Fruit fly (Drosophila melanogaster) whole organism, embryonic: ENCODE measurements around the gene GstD4.

Source experiments
- Bgb ChIP-seq: fragments of 200-800 bp; sonication (Bioruptor generic); IDR thresholded peaks from 2 replicates; pipeline ENCODE4 v1.3.6; 2022; ENCODE audit warnings: missing biosample characterization, missing genetic modification characterization; ENCODE audit not compliant: partially characterized antibody
- BtbVII ChIP-seq: fragments of 200-800 bp; sonication (Bioruptor generic); optimal IDR thresholded peaks from 3 replicates; lab custom pipeline; 2017; ENCODE audit warnings: missing biosample characterization, mild to moderate bottlenecking, missing genetic modification characterization
- CG10321 ChIP-seq: fragments of 200-800 bp; sonication (Bioruptor generic); IDR thresholded peaks from 2 replicates; pipeline ENCODE4 v1.3.6; 2022; ENCODE audit warnings: missing biosample characterization, missing genetic modification characterization
- CG10979 ChIP-seq: fragments of 200-800 bp; sonication (Bioruptor generic); optimal IDR thresholded peaks from 2 replicates; lab custom pipeline; 2018; ENCODE audit warnings: missing biosample characterization, mild to moderate bottlenecking, missing genetic modification characterization, moderate library complexity
- CG11695 ChIP-seq: fragments of 200-800 bp; sonication (Bioruptor generic); IDR thresholded peaks from 3 replicates; pipeline ENCODE4 v1.3.6; 2022; ENCODE audit warnings: missing biosample characterization, missing genetic modification characterization
- CG12104 ChIP-seq: fragments of 200-800 bp; sonication (Bioruptor generic); optimal IDR thresholded peaks from 3 replicates; lab custom pipeline; 2016; ENCODE audit warnings: missing biosample characterization, missing genetic modification characterization
- CG1233 ChIP-seq: fragments of 200-800 bp; sonication (Bioruptor generic); optimal IDR thresholded peaks from 4 replicates; lab custom pipeline; 2018; ENCODE audit warnings: missing biosample characterization, mild to moderate bottlenecking, missing genetic modification characterization
- CG12744 ChIP-seq: fragments of 200-800 bp; sonication (Bioruptor generic); optimal IDR thresholded peaks from 2 replicates; lab custom pipeline; 2016; ENCODE audit warnings: missing biosample characterization, missing genetic modification characterization
- CG15514 ChIP-seq: fragments of 200-800 bp; sonication (Bioruptor generic); optimal IDR thresholded peaks from 3 replicates; lab custom pipeline; 2017; ENCODE audit warnings: missing biosample characterization, missing genetic modification characterization, mild to moderate bottlenecking, moderate library complexity, missing genetic modification reagents
- CG17802 ChIP-seq: fragments of 200-800 bp; sonication (Bioruptor generic); optimal IDR thresholded peaks from 2 replicates; lab custom pipeline; 2018; ENCODE audit warnings: missing biosample characterization, mild to moderate bottlenecking, missing genetic modification characterization, moderate library complexity
- CG18764 ChIP-seq: fragments of 200-800 bp; sonication (Bioruptor generic); optimal IDR thresholded peaks from 3 replicates; lab custom pipeline; 2016; ENCODE audit warnings: missing biosample characterization, missing genetic modification characterization
- CG2129 ChIP-seq: fragments of 200-800 bp; sonication (Bioruptor generic); IDR thresholded peaks from 2 replicates; pipeline ENCODE4 v1.3.6; 2022; ENCODE audit warnings: missing biosample characterization, missing genetic modification characterization; ENCODE audit not compliant: partially characterized antibody
- CG2199 ChIP-seq: fragments of 200-800 bp; sonication (Bioruptor generic); IDR thresholded peaks from 3 replicates; pipeline ENCODE4 v1.3.6; 2022; ENCODE audit warnings: missing biosample characterization, missing genetic modification characterization
- CG2875 ChIP-seq: fragments of 200-800 bp; sonication (Bioruptor generic); optimal IDR thresholded peaks from 2 replicates; lab custom pipeline; 2017; ENCODE audit warnings: missing biosample characterization, mild to moderate bottlenecking, missing genetic modification characterization, missing genetic modification reagents
- CG3065 ChIP-seq: fragments of 200-800 bp; sonication (Bioruptor generic); optimal IDR thresholded peaks from 2 replicates; lab custom pipeline; 2016; ENCODE audit warnings: missing biosample characterization, missing genetic modification characterization
- CG31224 ChIP-seq: fragments of 200-800 bp; sonication (Bioruptor generic); IDR thresholded peaks from 2 replicates; pipeline ENCODE4 v1.3.6; 2022; ENCODE audit warnings: missing biosample characterization, missing genetic modification characterization
- CG32532 ChIP-seq: fragments of 200-800 bp; sonication (Bioruptor generic); IDR thresholded peaks from 2 replicates; pipeline ENCODE4 v1.3.6; 2022; ENCODE audit warnings: missing biosample characterization, missing genetic modification characterization
- CG3281 ChIP-seq: fragments of 200-800 bp; sonication (Bioruptor generic); optimal IDR thresholded peaks from 3 replicates; lab custom pipeline; 2017; ENCODE audit warnings: missing biosample characterization, mild to moderate bottlenecking, missing genetic modification characterization
- CG6689 ChIP-seq: fragments of 200-800 bp; sonication (Bioruptor generic); IDR thresholded peaks from 2 replicates; pipeline ENCODE4 v1.3.6; 2022; ENCODE audit warnings: missing biosample characterization, missing genetic modification characterization
- CG7786 ChIP-seq: fragments of 200-800 bp; sonication (Bioruptor generic); optimal IDR thresholded peaks from 2 replicates; lab custom pipeline; 2016; ENCODE audit warnings: missing biosample characterization, missing genetic modification characterization
- CG7928 ChIP-seq: fragments of 200-800 bp; sonication (Bioruptor generic); optimal IDR thresholded peaks from 2 replicates; lab custom pipeline; 2017; ENCODE audit warnings: missing biosample characterization, mild to moderate bottlenecking, missing genetic modification characterization
- CG7963 ChIP-seq: fragments of 200-800 bp; sonication (Bioruptor generic); IDR thresholded peaks from 3 replicates; pipeline ENCODE4 v1.3.6; 2022; ENCODE audit warnings: missing biosample characterization, missing genetic modification characterization; ENCODE audit not compliant: partially characterized antibody
- CG8924 ChIP-seq: fragments of 200-800 bp; optimal IDR thresholded peaks from 3 replicates; lab custom pipeline; 2019; ENCODE audit warnings: missing biosample characterization, mild to moderate bottlenecking, missing genetic modification characterization, moderate library complexity
- CG9797 ChIP-seq: fragments of 200-800 bp; sonication (Bioruptor generic); optimal IDR thresholded peaks from 3 replicates; lab custom pipeline; 2018; ENCODE audit warnings: missing biosample characterization, mild to moderate bottlenecking, missing genetic modification characterization
- Chrac-16 ChIP-seq: fragments of 200-800 bp; sonication (Bioruptor generic); optimal IDR thresholded peaks from 3 replicates; lab custom pipeline; 2016; ENCODE audit warnings: missing biosample characterization, missing genetic modification characterization
- CoRest ChIP-seq: fragments of 200-800 bp; sonication (Bioruptor generic); optimal IDR thresholded peaks from 3 replicates; lab custom pipeline; 2018; ENCODE audit warnings: missing biosample characterization, mild to moderate bottlenecking, missing genetic modification characterization, moderate library complexity
- Dek ChIP-seq: fragments of 200-800 bp; sonication (Bioruptor generic); optimal IDR thresholded peaks from 3 replicates; lab custom pipeline; 2019; ENCODE audit warnings: missing biosample characterization, mild to moderate bottlenecking, missing genetic modification characterization, moderate library complexity
- Drgx ChIP-seq: fragments of 200-800 bp; sonication (Bioruptor generic); IDR thresholded peaks from 2 replicates; pipeline ENCODE4 v1.3.6; 2022; ENCODE audit warnings: missing biosample characterization, missing genetic modification characterization
- E2f2 ChIP-seq: fragments of 200-800 bp; sonication (Bioruptor generic); IDR thresholded peaks from 2 replicates; pipeline ENCODE4 v1.3.6; 2022; ENCODE audit warnings: missing biosample characterization, missing genetic modification characterization
- Eip74EF ChIP-seq, 2 experiments: fragments of 200-800 bp in 1 of 2; fragments of >200 bp in 1 of 2; sonication (Bioruptor generic) in 1 of 2; optimal IDR thresholded peaks; 2 replicates each; lab custom pipeline; 2017 to 2019; ENCODE audit warnings: missing biosample characterization in 2 of 2, missing genetic modification characterization in 2 of 2, mild to moderate bottlenecking in 1 of 2, moderate library complexity in 1 of 2
- Fer2 ChIP-seq: fragments of 200-800 bp; sonication (Bioruptor generic); optimal IDR thresholded peaks from 2 replicates; lab custom pipeline; 2018; ENCODE audit warnings: missing biosample characterization, mild to moderate bottlenecking, missing genetic modification characterization, moderate library complexity
- Oli ChIP-seq: fragments of 200-800 bp; sonication (Bioruptor generic); optimal IDR thresholded peaks from 2 replicates; lab custom pipeline; 2018; ENCODE audit warnings: missing biosample characterization, mild to moderate bottlenecking, missing genetic modification characterization, moderate library complexity
- Rfx ChIP-seq: fragments of 200-800 bp; sonication (Bioruptor generic); IDR thresholded peaks from 2 replicates; pipeline ENCODE4 v1.3.6; 2022; ENCODE audit warnings: missing biosample characterization, missing genetic modification characterization
- Tbp ChIP-seq: fragments of >200 bp; optimal IDR thresholded peaks from 2 replicates; lab custom pipeline; 2018; ENCODE audit warnings: missing biosample characterization, missing genetic modification characterization
- Xbp1 ChIP-seq: fragments of 200-800 bp; sonication (Bioruptor generic); optimal IDR thresholded peaks from 3 replicates; lab custom pipeline; 2016; ENCODE audit warnings: missing biosample characterization, mild to moderate bottlenecking, missing genetic modification characterization
- cato ChIP-seq: fragments of 200-800 bp; sonication (Bioruptor generic); optimal IDR thresholded peaks from 2 replicates; lab custom pipeline; 2016; ENCODE audit warnings: missing biosample characterization, missing genetic modification characterization, borderline replicate concordance
- chif ChIP-seq, 2 experiments: fragments of 200-800 bp; sonication (Bioruptor generic); optimal IDR thresholded peaks; 3 replicates each; lab custom pipeline; 2016; ENCODE audit warnings: missing biosample characterization in 2 of 2, missing genetic modification characterization in 2 of 2
- ci ChIP-seq: fragments of 200-800 bp; sonication (Bioruptor generic); IDR thresholded peaks from 3 replicates; pipeline ENCODE4 v1.3.6; 2022; ENCODE audit warnings: missing biosample characterization, missing genetic modification characterization
- corto ChIP-seq: fragments of 200-800 bp; sonication (Bioruptor generic); optimal IDR thresholded peaks from 2 replicates; lab custom pipeline; 2016; ENCODE audit warnings: missing biosample characterization, mild to moderate bottlenecking, missing genetic modification characterization, moderate library complexity
- croc ChIP-seq: fragments of 200-800 bp; sonication (Bioruptor generic); conservative IDR thresholded peaks from 3 replicates; pipeline ENCODE4 v1.3.6; 2022; ENCODE audit warnings: missing biosample characterization, missing genetic modification characterization
- danr ChIP-seq: fragments of 200-800 bp; sonication (Bioruptor generic); IDR thresholded peaks from 2 replicates; pipeline ENCODE4 v1.3.6; 2022; ENCODE audit warnings: missing biosample characterization, missing genetic modification characterization
- dmrt99B ChIP-seq: fragments of 200-800 bp; sonication (Bioruptor generic); optimal IDR thresholded peaks from 2 replicates; lab custom pipeline; 2018; ENCODE audit warnings: missing biosample characterization, mild to moderate bottlenecking, missing genetic modification characterization, moderate library complexity
- grn ChIP-seq: fragments of 200-800 bp; sonication (Bioruptor generic); optimal IDR thresholded peaks from 3 replicates; lab custom pipeline; 2017; ENCODE audit warnings: missing biosample characterization, missing genetic modification characterization
- hbn ChIP-seq: fragments of 200-800 bp; sonication (Bioruptor generic); IDR thresholded peaks from 2 replicates; pipeline ENCODE4 v1.3.6; 2022; ENCODE audit warnings: missing biosample characterization, missing genetic modification characterization; ENCODE audit not compliant: partially characterized antibody
- inv ChIP-seq: fragments of 200-800 bp; sonication (Bioruptor generic); IDR thresholded peaks from 2 replicates; pipeline ENCODE4 v1.3.6; 2022; ENCODE audit warnings: missing biosample characterization, missing genetic modification characterization; ENCODE audit not compliant: partially characterized antibody
- pzg ChIP-seq: fragments of 200-800 bp; sonication (Bioruptor generic); optimal IDR thresholded peaks from 3 replicates; lab custom pipeline; 2018; ENCODE audit warnings: missing biosample characterization, mild to moderate bottlenecking, missing genetic modification characterization, moderate library complexity
- scrt ChIP-seq: fragments of 200-800 bp; sonication (Bioruptor generic); optimal IDR thresholded peaks from 2 replicates; lab custom pipeline; 2018; ENCODE audit warnings: missing biosample characterization, mild to moderate bottlenecking, missing genetic modification characterization, moderate library complexity
- sens ChIP-seq: fragments of 200-800 bp; sonication (Bioruptor generic); peaks from one replicate; lab custom pipeline; 2016; ENCODE audit warnings: missing biosample characterization, missing genetic modification characterization
- usp ChIP-seq: fragments of >200 bp; optimal IDR thresholded peaks from 2 replicates; lab custom pipeline; 2017; ENCODE audit warnings: missing biosample characterization, missing genetic modification characterization

GstD4 gene

DNA sequence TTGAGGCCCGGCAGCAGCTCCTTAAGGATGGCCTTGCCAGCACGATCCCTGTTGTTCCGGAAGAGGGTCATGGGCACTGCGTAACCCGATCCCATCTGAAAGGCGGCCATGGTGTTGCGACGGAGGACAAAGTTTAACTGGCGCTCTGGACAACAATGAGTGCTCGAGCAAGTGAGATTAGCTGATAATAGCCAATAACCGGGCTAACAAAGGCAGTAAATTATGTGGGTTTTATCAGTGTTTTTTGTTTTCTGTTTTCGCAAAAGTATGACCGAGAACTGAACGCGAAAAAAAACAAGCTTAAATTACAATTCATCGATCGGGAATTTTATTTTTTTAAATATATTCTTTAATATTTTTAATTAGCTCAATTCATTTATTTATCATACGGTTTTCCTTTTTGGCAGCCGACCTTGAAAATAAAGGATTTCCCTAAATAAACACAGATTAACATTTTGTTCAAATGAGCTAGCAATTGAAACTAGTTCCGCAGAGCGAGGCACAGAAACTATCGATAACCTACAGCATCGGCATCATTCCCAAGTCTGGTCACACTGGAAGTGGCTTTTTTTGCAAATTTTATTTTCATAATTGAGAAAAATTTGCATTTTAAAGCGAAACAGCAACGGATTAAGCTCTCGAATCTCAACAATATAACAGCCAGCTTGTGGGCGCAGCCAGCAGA, 39.5 kb downstream of the GstD4 start, which contains the start of the genes Dip-C and pps (continued):
- TF ChIP-seq CG2129 (GFP tag; lab: Robert Waterston, UW) (peak; percentile 40; the same call in 1 of the 2 replicates), CG32532 (GFP tag; lab: Robert Waterston, UW) (no peak), Fer2 (tag; lab: Kevin White, UChicago) (no peak), Tbp (GFP tag; lab: Kevin White, UChicago) (no peak), hbn (GFP tag; lab: Robert Waterston, UW) (peak; percentile 73), Drgx (GFP tag; lab: Robert Waterston, UW) (no peak), CG8924 (tag; lab: Kevin White, UChicago) (peak; percentile 37), CoRest (tag; lab: Kevin White, UChicago) (peak; percentile 46), sens (GFP tag; lab: Kevin White, UChicago) (no peak), CG10979 (tag; lab: Kevin White, UChicago) (peak; percentile 18), scrt (GFP tag; lab: Kevin White, UChicago) (no peak), cato (no peak), E2f2 (GFP tag; lab: Robert Waterston, UW) (peak; percentile 20; the same call in 1 of the 2 replicates), Dek (tag; lab: Kevin White, UChicago) (no peak), pzg (GFP tag; lab: Kevin White, UChicago) (peak; percentile 69), BtbVII (GFP tag; lab: Kevin White, UChicago) (no peak), corto (no peak), grn (GFP tag; lab: Kevin White, UChicago) (no peak), CG18764 (GFP tag; lab: Kevin White, UChicago) (no peak), Rfx (GFP tag; lab: Robert Waterston, UW) (0 out of 2 replicates have a peak, but pooled peaks have one; percentile 12), CG11695 (GFP tag; lab: Robert Waterston, UW) (no peak), CG1233 (GFP tag; lab: Kevin White, UChicago) (no peak), CG10321 (GFP tag; lab: Robert Waterston, UW) (no peak), CG15514 (GFP tag; lab: Kevin White, UChicago) (peak; percentile 99), CG3281 (GFP tag; lab: Kevin White, UChicago) (no peak), CG12744 (GFP tag; lab: Kevin White, UChicago) (no peak), CG12104 (GFP tag; lab: Kevin White, UChicago) (peak; percentile 12), CG7786 (GFP tag; lab: Kevin White, UChicago) (no peak), Chrac-16 (GFP tag; lab: Kevin White, UChicago) (no peak), CG9797 (GFP tag; lab: Kevin White, UChicago) (peak; percentile 70), inv (GFP tag; lab: Robert Waterston, UW) (peak; percentile 65), dmrt99B (tag; lab: Kevin White, UChicago) (no peak), danr (no peak), usp (no peak), Xbp1 (peak; percentile 3), CG2199 (GFP tag; lab: Robert Waterston, UW) (no peak), chif (GFP tag; optimal IDR thresholded peaks at IDR 0.05; lab: Kevin White, UChicago) (no peak), Eip74EF (GFP tag; optimal IDR thresholded peaks at IDR 0.05; lab: Kevin White, UChicago) (no peak), CG31224 (GFP tag; lab: Robert Waterston, UW) (no peak), ci (GFP tag; lab: Robert Waterston, UW) (no peak), CG17802 (tag; lab: Kevin White, UChicago) (no peak), CG7963 (GFP tag; lab: Robert Waterston, UW) (peak; percentile 39; the same call in 1 of the 3 replicates), CG7928 (GFP tag; lab: Kevin White, UChicago) (no peak), CG2875 (GFP tag; lab: Kevin White, UChicago) (no peak), Oli (tag; lab: Kevin White, UChicago) (no peak), CG3065 (GFP tag; lab: Kevin White, UChicago) (no peak), Bgb (peak; percentile 74), CG6689 (GFP tag; lab: Robert Waterston, UW) (no peak), croc (GFP tag; lab: Robert Waterston, UW) (no peak)
